Fruit fly (Drosophila melanogaster): Measurements from ENCODE around the gene Alp9.

The Alp9 gene

DNA sequence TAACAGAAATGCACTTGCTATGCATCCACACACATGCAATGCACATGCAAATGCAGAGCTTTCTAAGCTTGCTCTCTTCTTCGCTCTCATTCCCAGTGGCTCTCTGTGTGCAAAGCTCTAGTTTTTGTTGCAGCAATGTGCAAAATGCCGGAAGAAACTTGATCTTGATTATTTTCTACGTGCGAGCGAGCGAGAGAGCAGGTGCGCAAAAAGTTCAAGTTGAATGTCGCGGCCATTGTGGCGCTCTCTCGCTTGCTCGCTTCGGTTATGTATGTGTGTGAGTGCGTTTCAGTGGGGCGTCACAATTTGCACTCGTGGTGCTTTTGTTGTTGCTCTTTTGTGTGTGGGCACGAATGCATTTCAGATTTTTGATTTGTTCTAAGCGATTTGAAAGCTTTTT is 15.2 kb downstream of the Alp9 start (continued):
- TF ChIP-seq CG1621 (tag; optimal IDR thresholded peaks at IDR 0.05) = no peak
- TF ChIP-seq dsx (GFP tag; optimal IDR thresholded peaks at IDR 0.05; ENCODE audit: poor library complexity, severe bottlenecking) = peak; percentile 61
- TF ChIP-seq CG6792 (GFP tag; optimal IDR thresholded peaks at IDR 0.05) = no peak
- no peak for TF ChIP-seq Sox14 (GFP tag; optimal IDR thresholded peaks at IDR 0.05)
- TF ChIP-seq OdsH (GFP tag; optimal IDR thresholded peaks at IDR 0.05) = no peak
- no peak for TF ChIP-seq fd59A (GFP tag; optimal IDR thresholded peaks at IDR 0.05)
- TF ChIP-seq CG16779 (tag; optimal IDR thresholded peaks at IDR 0.05) = no peak
- no peak for TF ChIP-seq net (GFP tag; optimal IDR thresholded peaks at IDR 0.05)
- TF ChIP-seq svp (GFP tag) = no peak
- TF ChIP-seq Sox15 (GFP tag; optimal IDR thresholded peaks at IDR 0.05) = no peak
- TF ChIP-seq vri (GFP tag; optimal IDR thresholded peaks at IDR 0.05) = no peak
- TF ChIP-seq Met (GFP tag; optimal IDR thresholded peaks at IDR 0.05) = no peak
- TF ChIP-seq CG11294 (GFP tag; IDR thresholded peaks at IDR 0.05) = no peak
- TF ChIP-seq Hr39 (GFP tag; optimal IDR thresholded peaks at IDR 0.05) = no peak

DNA sequence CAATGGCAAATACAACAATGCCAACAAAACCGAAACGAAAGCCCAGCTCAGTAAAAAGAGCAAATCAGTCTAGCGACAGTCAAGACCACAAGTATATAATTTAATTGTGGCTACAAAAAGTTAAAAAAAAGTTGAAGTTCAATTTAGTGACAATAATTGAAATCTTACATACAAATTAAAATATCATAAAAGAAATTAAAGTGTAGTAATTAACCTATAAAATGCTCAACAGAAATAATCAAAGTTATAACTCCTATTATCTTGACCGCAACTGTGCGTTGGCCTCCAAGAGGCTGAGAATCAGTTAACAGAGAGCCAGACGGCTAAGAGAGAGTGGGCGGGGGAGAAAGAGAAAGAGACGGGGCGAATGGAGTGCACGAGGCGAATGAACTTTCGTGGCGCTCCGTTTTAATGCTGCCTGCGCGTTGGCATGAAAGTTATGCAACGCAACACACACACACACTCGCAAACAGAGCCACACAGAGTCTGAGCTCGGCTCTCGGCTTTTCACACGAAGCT is 16.4 kb downstream of the Alp9 start:
- TF ChIP-seq fd85E (GFP tag; optimal IDR thresholded peaks at IDR 0.05) (peak; percentile 72), CG10631 (GFP tag; optimal IDR thresholded peaks at IDR 0.05) (peak; percentile 90), Sox14 (GFP tag; optimal IDR thresholded peaks at IDR 0.05) (peak; percentile 92), Sox15 (GFP tag; optimal IDR thresholded peaks at IDR 0.05) (peak; percentile 79), achi (GFP tag; optimal IDR thresholded peaks at IDR 0.05) (peak; percentile 94), Met (GFP tag; optimal IDR thresholded peaks at IDR 0.05) (peak; percentile 97), Blimp-1 (GFP tag; optimal IDR thresholded peaks at IDR 0.05) (peak; percentile 98), CG4318 (GFP tag; optimal IDR thresholded peaks at IDR 0.05) (peak; percentile 93), Sox102F (GFP tag; optimal IDR thresholded peaks at IDR 0.05) (peak; percentile 97), CG8319 (GFP tag; optimal IDR thresholded peaks at IDR 0.05) (peak; percentile 67), topi (GFP tag; optimal IDR thresholded peaks at IDR 0.05) (peak; percentile 95), CG6163 (GFP tag; IDR thresholded peaks at IDR 0.05) (peak; percentile 93), eg (GFP tag; IDR thresholded peaks at IDR 0.05) (peak; percentile 96), dac (GFP tag; optimal IDR thresholded peaks at IDR 0.05) (peak; percentile 84), cyc (GFP tag; optimal IDR thresholded peaks at IDR 0.05) (peak; percentile 92), acj6 (GFP tag; optimal IDR thresholded peaks at IDR 0.05) (peak; percentile 92), CG15336 (GFP tag; IDR thresholded peaks at IDR 0.05) (peak; percentile 98), CG3919 (GFP tag; optimal IDR thresholded peaks at IDR 0.05) (peak; percentile 95), CG32006 (GFP tag; optimal IDR thresholded peaks at IDR 0.05) (peak; percentile 96), Lpt (GFP tag; optimal IDR thresholded peaks at IDR 0.05) (peak; percentile 95), Eip78C (GFP tag) (peak; percentile 98), salr (GFP tag; optimal IDR thresholded peaks at IDR 0.05) (peak; percentile 26 to 94), esn (GFP tag; optimal IDR thresholded peaks at IDR 0.05) (peak; percentile 98), CG8632 (GFP tag; optimal IDR thresholded peaks at IDR 0.05) (peak; percentile 87), Ets96B (tag; optimal IDR thresholded peaks at IDR 0.05) (peak; percentile 82), Smox (GFP tag; optimal IDR thresholded peaks at IDR 0.05) (peak; percentile 95), CG6792 (GFP tag; optimal IDR thresholded peaks at IDR 0.05) (peak; percentile 91), vri (GFP tag; optimal IDR thresholded peaks at IDR 0.05) (peak; percentile 98), CG8119 (GFP tag; IDR thresholded peaks at IDR 0.05) (peak; percentile 98), CG11902 (GFP tag; optimal IDR thresholded peaks at IDR 0.05) (peak; percentile 76), Hr39 (GFP tag; optimal IDR thresholded peaks at IDR 0.05) (peak; percentile 91), Gug (GFP tag; IDR thresholded peaks at IDR 0.05) (peak; percentile 91), Eip75B (GFP tag; optimal IDR thresholded peaks at IDR 0.05) (peak; percentile 91), svp (GFP tag) (peak; percentile 99), Hr4 (GFP tag; optimal IDR thresholded peaks at IDR 0.05) (peak; percentile 96), CG7368 (GFP tag; optimal IDR thresholded peaks at IDR 0.05) (peak; percentile 83), ss (GFP tag; optimal IDR thresholded peaks at IDR 0.05) (peak; percentile 75 to 76), CG6808 (GFP tag; optimal IDR thresholded peaks at IDR 0.05) (peak; percentile 67), Eip93F (GFP tag; optimal IDR thresholded peaks at IDR 0.05) (peak; percentile 84), CG10669 (GFP tag; optimal IDR thresholded peaks at IDR 0.05) (peak; percentile 73), dsx (GFP tag; optimal IDR thresholded peaks at IDR 0.05; ENCODE audit: poor library complexity, severe bottlenecking) (peak; percentile 83), Hr38 (GFP tag; optimal IDR thresholded peaks at IDR 0.05) (no peak), CG1621 (tag; optimal IDR thresholded peaks at IDR 0.05) (peak; percentile 66), CG11294 (GFP tag; IDR thresholded peaks at IDR 0.05) (peak; percentile 67; the same call in 1 of the 2 replicates)
